Fruit fly (Drosophila melanogaster): ENCODE measurements around the gene CG34280.
A peak's percentile ranks its signal among the peaks of the same experiment; 100 is the strongest.

CG34280 gene

dm6 chr3R:17400102-17400501 lies 3.4 kb downstream of the CG34280 start (continued):
- no peak for TF ChIP-seq CG7786 (GFP tag; optimal IDR thresholded peaks at IDR 0.05)
- no peak for TF ChIP-seq Nf-YA (GFP tag; IDR thresholded peaks at IDR 0.05)
- no peak for TF ChIP-seq tio (GFP tag; optimal IDR thresholded peaks at IDR 0.05)
- TF ChIP-seq CG3847 (GFP tag; IDR thresholded peaks at IDR 0.05) = no peak
- TF ChIP-seq fd64A (GFP tag; optimal IDR thresholded peaks at IDR 0.05) = peak; percentile 9
- no peak for TF ChIP-seq Dll (GFP tag; IDR thresholded peaks at IDR 0.05; ENCODE audit: partially characterized antibody)
- TF ChIP-seq mirr (GFP tag; optimal IDR thresholded peaks at IDR 0.05) = no peak
- TF ChIP-seq BEAF-32 (GFP tag; optimal IDR thresholded peaks at IDR 0.05) = no peak
- peak; percentile 11 for TF ChIP-seq ATbp (GFP tag; optimal IDR thresholded peaks at IDR 0.05)
- peak; percentile 5 for TF ChIP-seq ftz-f1 (GFP tag; optimal IDR thresholded peaks at IDR 0.05)
- no peak for TF ChIP-seq Bdp1 (GFP tag; optimal IDR thresholded peaks at IDR 0.05)
- TF ChIP-seq Asciz (GFP tag; optimal IDR thresholded peaks at IDR 0.05) = peak; percentile 30
- TF ChIP-seq CG13424 (tag; optimal IDR thresholded peaks at IDR 0.05) = no peak
- no peak for TF ChIP-seq E2f2 (GFP tag; IDR thresholded peaks at IDR 0.05)
- TF ChIP-seq CG8089 (GFP tag; optimal IDR thresholded peaks at IDR 0.05) = no peak
- TF ChIP-seq Rx (GFP tag; IDR thresholded peaks at IDR 0.05) = no peak
- no peak for TF ChIP-seq ap (GFP tag; IDR thresholded peaks at IDR 0.05)
- TF ChIP-seq CG4820 (GFP tag; optimal IDR thresholded peaks at IDR 0.05) = no peak
- TF ChIP-seq croc (GFP tag; conservative IDR thresholded peaks at IDR 0.05) = no peak

dm6 chr3R:17394318-17395188 lies 9.0 kb downstream of the CG34280 start, which contains the start of gene CREG:
CREG (minus strand) TSS chr3R:17394640.
- no peak for TF ChIP-seq Stat92E (GFP tag; optimal IDR thresholded peaks at IDR 0.05)
- no peak for TF ChIP-seq gsb-n (tag; optimal IDR thresholded peaks at IDR 0.05)
- TF ChIP-seq gfzf (GFP tag; optimal IDR thresholded peaks at IDR 0.05) = no peak
- peak; percentile 80 for TF ChIP-seq sens (GFP tag)
- peak; percentile 10 for TF ChIP-seq Xbp1 (GFP tag; optimal IDR thresholded peaks at IDR 0.05)
- no peak for TF ChIP-seq CG30020 (tag; optimal IDR thresholded peaks at IDR 0.05)
- no peak for TF ChIP-seq B-H1 (GFP tag; IDR thresholded peaks at IDR 0.05)
- TF ChIP-seq Rfx (GFP tag; IDR thresholded peaks at IDR 0.05) = 0 out of 2 replicates have a peak, but pooled peaks have one; percentile 4
- no peak for TF ChIP-seq CG2875 (GFP tag; optimal IDR thresholded peaks at IDR 0.05)
- TF ChIP-seq CG2712 (tag; optimal IDR thresholded peaks at IDR 0.05) = peak; percentile 11
- no peak for TF ChIP-seq Fer1 (GFP tag; optimal IDR thresholded peaks at IDR 0.05)
- no peak for TF ChIP-seq Fer2 (tag; optimal IDR thresholded peaks at IDR 0.05)
- TF ChIP-seq otp (GFP tag; IDR thresholded peaks at IDR 0.05) = no peak
- no peak for TF ChIP-seq shn (GFP tag; optimal IDR thresholded peaks at IDR 0.05)
- no peak for TF ChIP-seq CG5180 (GFP tag; optimal IDR thresholded peaks at IDR 0.05)
- TF ChIP-seq CG13624 (GFP tag; optimal IDR thresholded peaks at IDR 0.05) = no peak
- TF ChIP-seq prd (optimal IDR thresholded peaks at IDR 0.05) = no peak
- no peak for TF ChIP-seq prd (GFP tag; IDR thresholded peaks at IDR 0.05)
- no peak for TF ChIP-seq Nf-YB (GFP tag; optimal IDR thresholded peaks at IDR 0.05)
- no peak for TF ChIP-seq Jarid2 (GFP tag; optimal IDR thresholded peaks at IDR 0.05)
- TF ChIP-seq CG3995 (GFP tag; optimal IDR thresholded peaks at IDR 0.05) = no peak
- TF ChIP-seq kni (GFP tag; optimal IDR thresholded peaks at IDR 0.05) = peak; percentile 6
- TF ChIP-seq CG9817 (tag; optimal IDR thresholded peaks at IDR 0.05) = no peak
- TF ChIP-seq insv (GFP tag; optimal IDR thresholded peaks at IDR 0.05) = no peak
- TF ChIP-seq trh (GFP tag; optimal IDR thresholded peaks at IDR 0.05) = no peak
- no peak for TF ChIP-seq sob (GFP tag; IDR thresholded peaks at IDR 0.05)
- TF ChIP-seq CG14860 (GFP tag; IDR thresholded peaks at IDR 0.05; ENCODE audit: partially characterized antibody) = no peak
- no peak for TF ChIP-seq Six4 (GFP tag; optimal IDR thresholded peaks at IDR 0.05)
- TF ChIP-seq gce (GFP tag; IDR thresholded peaks at IDR 0.05) = no peak
- no peak for TF ChIP-seq gt (GFP tag; IDR thresholded peaks at IDR 0.05)
- TF ChIP-seq CG3838 (GFP tag; optimal IDR thresholded peaks at IDR 0.05) = no peak
